Worm (Caenorhabditis elegans) whole organism, L2 larva: ENCODE data around the gene F35A5.8.

Experiments
- F13H6.1 ChIP-seq: sonication (generic microtip); optimal IDR thresholded peaks from 2 replicates; lab custom pipeline; 2016; ENCODE audit warnings: missing genetic modification characterization, missing compliant biosample characterization
- Y55F3AM.14 ChIP-seq: fragments of 200-800 bp; sonication (Bioruptor generic); optimal IDR thresholded peaks from 2 replicates; lab custom pipeline; 2018; ENCODE audit warnings: mild to moderate bottlenecking, missing genetic modification characterization, missing compliant biosample characterization
- alr-1 ChIP-seq: fragments of 150-350 bp; optimal IDR thresholded peaks from 2 replicates; lab custom pipeline; 2014; ENCODE audit warnings: missing biosample characterization, missing genetic modification characterization
- blmp-1 ChIP-seq: sonication (generic microtip); optimal IDR thresholded peaks from 2 replicates; lab custom pipeline; 2017; ENCODE audit warnings: missing genetic modification characterization, mild to moderate bottlenecking, missing compliant biosample characterization, antibody characterized with exemption, moderate library complexity; ENCODE audit not compliant: insufficient read depth
- egl-27 ChIP-seq: sonication (generic microtip); optimal IDR thresholded peaks from 3 replicates; lab custom pipeline; 2017; ENCODE audit warnings: missing biosample characterization, missing genetic modification reagents, missing genetic modification characterization
- lin-11 ChIP-seq: fragments of 150-350 bp; sonication (generic microtip); optimal IDR thresholded peaks from 2 replicates; lab custom pipeline; 2014; ENCODE audit warnings: missing biosample characterization, missing genetic modification characterization, inconsistent platforms, mixed read lengths
- mdl-1 ChIP-seq, 2 experiments: fragments of 150-350 bp in 1 of 2; sonication (generic microtip) in 1 of 2; optimal IDR thresholded peaks; 2 replicates each; lab custom pipeline; 2017; ENCODE audit warnings: missing biosample characterization in 2 of 2, missing genetic modification characterization in 2 of 2
- nhr-11 ChIP-seq: fragments of 150-350 bp; optimal IDR thresholded peaks from 2 replicates; lab custom pipeline; 2014; ENCODE audit warnings: missing biosample characterization, missing genetic modification characterization
- nhr-6 ChIP-seq: fragments of 150-350 bp; optimal IDR thresholded peaks from 2 replicates; lab custom pipeline; 2014; ENCODE audit warnings: missing biosample characterization, missing genetic modification characterization
- peb-1 ChIP-seq: fragments of 150-350 bp; optimal IDR thresholded peaks from 2 replicates; lab custom pipeline; 2014; ENCODE audit warnings: missing biosample characterization, missing genetic modification characterization
- skn-1 ChIP-seq: sonication (generic microtip); optimal IDR thresholded peaks from 2 replicates; lab custom pipeline; 2017; ENCODE audit warnings: missing biosample characterization, missing genetic modification characterization
- snpc-4 ChIP-seq: fragments of 150-350 bp; optimal IDR thresholded peaks from 2 replicates; lab custom pipeline; 2014; ENCODE audit warnings: missing biosample characterization, missing genetic modification characterization
- ztf-11 ChIP-seq: sonication (generic microtip); optimal IDR thresholded peaks from 2 replicates; lab custom pipeline; 2017; ENCODE audit warnings: missing biosample characterization, missing genetic modification characterization

DNA sequence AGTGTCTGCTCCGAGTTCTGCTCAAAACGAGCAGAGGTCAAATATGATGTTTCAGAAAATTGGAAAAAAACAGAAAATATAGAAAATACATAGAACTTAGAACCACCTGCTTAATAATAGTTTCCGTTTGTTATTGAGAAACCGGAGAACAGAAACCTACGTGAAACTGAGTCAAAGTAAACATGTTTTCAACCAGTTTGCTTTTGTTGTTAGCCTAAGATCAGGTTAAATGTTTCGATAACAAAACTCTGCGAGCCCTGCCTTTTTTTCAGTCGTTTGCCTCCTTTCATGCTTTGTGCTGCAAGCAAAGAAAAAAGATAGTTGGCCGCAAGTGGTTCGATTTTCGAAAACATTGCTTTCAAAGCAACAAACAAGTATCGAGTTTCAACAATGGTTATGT, 27.6 kb upstream of the F35A5.8 start:
- TF ChIP-seq peb-1 (tag; lab: Kevin White, UChicago), result no peak
- no peak for TF ChIP-seq blmp-1
- no peak for TF ChIP-seq mdl-1 (tag; optimal IDR thresholded peaks at IDR 0.05; lab: Kevin White, UChicago)
- no peak for TF ChIP-seq alr-1
- no peak for TF ChIP-seq nhr-11 (tag; lab: Kevin White, UChicago)
- TF ChIP-seq ztf-11 (tag; lab: Kevin White, UChicago), result no peak
- TF ChIP-seq F13H6.1 (tag; lab: Kevin White, UChicago), result no peak
- no peak for TF ChIP-seq Y55F3AM.14
- TF ChIP-seq egl-27 (tag; lab: Kevin White, UChicago), result no peak
- no peak for TF ChIP-seq snpc-4 (tag; lab: Kevin White, UChicago)
- TF ChIP-seq lin-11 (tag; lab: Kevin White, UChicago), result no peak
- TF ChIP-seq nhr-6, result no peak
- TF ChIP-seq skn-1, result no peak
